Worm (Caenorhabditis elegans) whole organism, L4 larva: Measurements from ENCODE around the gene F38A5.6.
A peak's percentile ranks its signal among the peaks of the same experiment; 100 is the strongest.

ENCODE experiments used
- fkh-10 ChIP-seq: fragments of 150-350 bp; optimal IDR thresholded peaks from 2 replicates; lab custom pipeline; 2014; ENCODE audit warnings: missing biosample characterization, missing genetic modification reagents, missing genetic modification characterization
- lsy-2 ChIP-seq, 2 experiments: fragments of 150-350 bp in 1 of 2; sonication (generic microtip) in 1 of 2; optimal IDR thresholded peaks; 2 replicates each; lab custom pipeline; 2014 to 2017; ENCODE audit warnings: missing biosample characterization in 2 of 2, missing genetic modification characterization in 2 of 2
- nhr-6 ChIP-seq: fragments of 150-350 bp; optimal IDR thresholded peaks from 2 replicates; lab custom pipeline; 2014; ENCODE audit warnings: missing biosample characterization, missing genetic modification characterization
- pha-4 ChIP-seq, 2 experiments: fragments of 150-350 bp in 1 of 2; fragments of 200-800 bp in 1 of 2; sonication (Bioruptor generic) in 1 of 2; IDR thresholded peaks in 1 of 2; optimal IDR thresholded peaks in 1 of 2; 2 replicates each; pipeline versions ENCODE4 v1.3.6 to Lab custom; 2014 to 2022; ENCODE audit warnings: missing genetic modification characterization in 2 of 2, missing genetic modification reagents in 2 of 2, missing biosample characterization in 1 of 2, missing compliant biosample characterization in 1 of 2
- zag-1 ChIP-seq: fragments of 150-350 bp; optimal IDR thresholded peaks from 2 replicates; lab custom pipeline; 2014; ENCODE audit warnings: missing biosample characterization, missing genetic modification characterization

DNA sequence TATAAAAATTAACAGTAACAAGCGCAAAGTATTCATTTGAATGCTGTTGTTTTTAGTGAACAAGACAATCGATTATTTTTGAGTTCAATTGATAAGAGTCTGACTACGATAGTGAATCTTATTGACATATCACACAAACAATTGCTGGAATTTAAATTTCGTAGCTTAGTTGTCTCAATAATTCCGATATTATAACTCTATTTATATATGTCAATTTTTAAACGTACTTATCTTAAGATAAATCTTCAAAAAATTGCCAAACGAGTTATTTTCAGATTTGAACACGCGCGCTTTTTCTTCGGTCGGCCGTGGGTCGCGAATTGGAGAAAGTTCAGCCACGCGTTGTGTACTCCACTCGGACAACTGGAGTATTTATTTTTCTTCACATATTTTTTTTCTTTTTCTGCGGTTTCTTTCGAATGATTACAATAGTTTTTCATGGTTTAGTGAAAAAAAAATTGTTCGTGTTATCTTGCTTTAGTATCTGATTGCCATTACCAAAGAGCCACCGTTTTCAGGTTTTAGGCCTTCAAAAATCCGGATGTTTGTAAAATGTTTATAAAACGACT lies 34.6 kb upstream of the F38A5.6 start, which contains the start of the genes cest-5.1 and C01B10.9:
- TF ChIP-seq pha-4 (GFP tag; IDR thresholded peaks at IDR 0.05; lab: Robert Waterston, UW) (no peak), pha-4 (tag; optimal IDR thresholded peaks at IDR 0.05; lab: Kevin White, UChicago) (no peak), nhr-6 (tag; lab: Kevin White, UChicago) (no peak), fkh-10 (GFP tag; lab: Kevin White, UChicago) (no peak), zag-1 (tag; lab: Kevin White, UChicago) (no peak), lsy-2 (tag; optimal IDR thresholded peaks at IDR 0.05; lab: Kevin White, UChicago) (peak in 1 of 2 experiments; percentile 79)
